Worm (Caenorhabditis elegans) whole organism, young adult: ENCODE data around the gene cyp-44A1.

Experiments used
- F33H1.4 ChIP-seq: fragments of 200-800 bp; sonication (Bioruptor generic); IDR thresholded peaks from 2 replicates; pipeline ENCODE4 v1.3.6; 2022; ENCODE audit warnings: missing genetic modification reagents, missing genetic modification characterization, missing compliant biosample characterization
- F39B2.1 ChIP-seq: fragments of 200-800 bp; sonication (Bioruptor generic); IDR thresholded peaks from 2 replicates; pipeline ENCODE4 v1.3.6; 2022; ENCODE audit warnings: missing genetic modification reagents, missing genetic modification characterization, missing compliant biosample characterization
- K12H6.12 ChIP-seq: fragments of 200-800 bp; sonication (Bioruptor generic); optimal IDR thresholded peaks from 2 replicates; lab custom pipeline; 2018; ENCODE audit warnings: mild to moderate bottlenecking, missing genetic modification characterization, missing compliant biosample characterization
- Y79H2A.3 ChIP-seq: fragments of 200-800 bp; sonication (Bioruptor generic); conservative IDR thresholded peaks from 2 replicates; pipeline ENCODE4 v1.3.6; 2022; ENCODE audit warnings: missing genetic modification reagents, missing genetic modification characterization, missing compliant biosample characterization
- ZK185.1 ChIP-seq: sonication (generic microtip); optimal IDR thresholded peaks from 2 replicates; lab custom pipeline; 2016; ENCODE audit warnings: mild to moderate bottlenecking, missing genetic modification characterization, missing compliant biosample characterization; ENCODE audit not compliant: poor library complexity, severe bottlenecking
- aptf-2 ChIP-seq: fragments of 200-800 bp; sonication (Bioruptor generic); conservative IDR thresholded peaks from 2 replicates; pipeline ENCODE4 v1.3.6; 2022; ENCODE audit warnings: missing genetic modification reagents, missing genetic modification characterization, missing compliant biosample characterization
- atf-7 ChIP-seq: sonication (generic microtip); optimal IDR thresholded peaks from 2 replicates; lab custom pipeline; 2017; ENCODE audit warnings: mild to moderate bottlenecking, missing genetic modification characterization, missing compliant biosample characterization
- attf-5 ChIP-seq: fragments of 200-800 bp; sonication (Bioruptor generic); optimal IDR thresholded peaks from 2 replicates; lab custom pipeline; 2018; ENCODE audit warnings: mild to moderate bottlenecking, missing genetic modification characterization, missing compliant biosample characterization
- attf-6 ChIP-seq: fragments of 200-800 bp; sonication (Bioruptor generic); IDR thresholded peaks from 2 replicates; pipeline ENCODE4 v1.3.6; 2022; ENCODE audit warnings: missing genetic modification reagents, missing genetic modification characterization, missing compliant biosample characterization
- chd-7 ChIP-seq: sonication (generic microtip); optimal IDR thresholded peaks from 2 replicates; lab custom pipeline; 2016; ENCODE audit warnings: mild to moderate bottlenecking, missing genetic modification characterization, moderate library complexity, missing compliant biosample characterization
- die-1 ChIP-seq: sonication (generic microtip); optimal IDR thresholded peaks from 2 replicates; lab custom pipeline; 2016; ENCODE audit warnings: missing genotype, mild to moderate bottlenecking, missing genetic modification characterization, missing compliant biosample characterization
- dox-1 ChIP-seq: fragments of 200-800 bp; sonication (Bioruptor generic); IDR thresholded peaks from 2 replicates; pipeline ENCODE4 v1.3.6; 2022; ENCODE audit warnings: missing genetic modification reagents, missing genetic modification characterization, missing compliant biosample characterization
- egrh-3 ChIP-seq: fragments of 200-800 bp; sonication (Bioruptor generic); IDR thresholded peaks from 2 replicates; pipeline ENCODE4 v1.3.6; 2022; ENCODE audit warnings: missing genetic modification reagents, missing genetic modification characterization, missing compliant biosample characterization
- ekl-4 ChIP-seq: fragments of 200-800 bp; sonication (Bioruptor generic); IDR thresholded peaks from 2 replicates; pipeline ENCODE4 v1.3.6; 2022; ENCODE audit warnings: missing genetic modification reagents, missing genetic modification characterization, missing compliant biosample characterization
- him-1 ChIP-seq: sonication (generic microtip); optimal IDR thresholded peaks from 2 replicates; lab custom pipeline; 2016; ENCODE audit warnings: missing genotype, missing genetic modification reagents, missing genetic modification characterization, missing compliant biosample characterization
- hlh-26 ChIP-seq: fragments of 200-800 bp; sonication (Bioruptor generic); conservative IDR thresholded peaks from 2 replicates; pipeline ENCODE4 v1.3.6; 2022; ENCODE audit warnings: missing genetic modification reagents, missing genetic modification characterization, missing compliant biosample characterization
- lin-26 ChIP-seq: fragments of 200-800 bp; sonication (Bioruptor generic); IDR thresholded peaks from 2 replicates; pipeline ENCODE4 v1.3.6; 2022; ENCODE audit warnings: missing genetic modification reagents, missing genetic modification characterization, missing compliant biosample characterization
- lin-35 ChIP-seq, 3 experiments: fragments of 150-350 bp in 2 of 3; sonication (generic microtip) in 1 of 3; optimal IDR thresholded peaks; 2 replicates each; lab custom pipeline; 2014 to 2018; ENCODE audit warnings: missing biosample characterization in 3 of 3, missing genetic modification characterization in 3 of 3, missing genetic modification reagents in 3 of 3
- lin-54 ChIP-seq: fragments of 200-800 bp; sonication (Bioruptor generic); optimal IDR thresholded peaks from 2 replicates; lab custom pipeline; 2018; ENCODE audit warnings: mild to moderate bottlenecking, missing genetic modification characterization, missing compliant biosample characterization
- lsl-1 ChIP-seq: fragments of 200-800 bp; sonication (Bioruptor generic); optimal IDR thresholded peaks from 2 replicates; lab custom pipeline; 2018; ENCODE audit warnings: mild to moderate bottlenecking, missing genetic modification characterization, moderate library complexity, missing compliant biosample characterization
- madf-6 ChIP-seq: fragments of 200-800 bp; sonication (Bioruptor generic); IDR thresholded peaks from 2 replicates; pipeline ENCODE4 v1.3.6; 2022; ENCODE audit warnings: missing genetic modification reagents, missing genetic modification characterization, missing compliant biosample characterization
- madf-8 ChIP-seq: fragments of 200-800 bp; sonication (Bioruptor generic); conservative IDR thresholded peaks from 2 replicates; pipeline ENCODE4 v1.3.6; 2022; ENCODE audit warnings: missing genetic modification reagents, missing genetic modification characterization, missing compliant biosample characterization
- mcd-1 ChIP-seq: fragments of 200-800 bp; sonication (Bioruptor generic); IDR thresholded peaks from 2 replicates; pipeline ENCODE4 v1.3.6; 2022; ENCODE audit warnings: missing genetic modification reagents, missing genetic modification characterization, missing compliant biosample characterization
- pbrm-1 ChIP-seq: fragments of 200-800 bp; sonication (Bioruptor generic); IDR thresholded peaks from 2 replicates; pipeline ENCODE4 v1.3.6; 2022; ENCODE audit warnings: missing genetic modification reagents, missing genetic modification characterization, missing compliant biosample characterization
- rec-8 ChIP-seq, 2 experiments: sonication (generic microtip); optimal IDR thresholded peaks; 2 replicates each; lab custom pipeline; 2016; ENCODE audit warnings: mild to moderate bottlenecking in 2 of 2, missing genetic modification characterization in 2 of 2, missing genetic modification reagents in 2 of 2, missing genotype in 2 of 2, missing biosample characterization in 1 of 2, missing compliant biosample characterization in 1 of 2, moderate library complexity in 1 of 2
- snpc-4 ChIP-seq, 5 experiments: fragments of 150-350 bp in 1 of 5; sonication (generic microtip) in 4 of 5; optimal IDR thresholded peaks; 2 replicates each; lab custom pipeline; 2014 to 2018; ENCODE audit warnings: missing genetic modification characterization in 5 of 5, missing biosample characterization in 3 of 5, antibody characterized with exemption in 2 of 5, mild to moderate bottlenecking in 2 of 5, missing compliant biosample characterization in 2 of 5, missing genotype in 2 of 5, moderate library complexity in 2 of 5, missing genetic modification reagents in 1 of 5
- tlf-1 ChIP-seq: fragments of 200-800 bp; sonication (Bioruptor generic); optimal IDR thresholded peaks from 2 replicates; lab custom pipeline; 2018; ENCODE audit warnings: mild to moderate bottlenecking, missing genetic modification characterization, missing compliant biosample characterization
- unc-130 ChIP-seq: sonication (generic microtip); optimal IDR thresholded peaks from 2 replicates; lab custom pipeline; 2016; ENCODE audit warnings: missing genetic modification reagents, missing genetic modification characterization, missing compliant biosample characterization
- xnd-1 ChIP-seq: sonication (generic microtip); optimal IDR thresholded peaks from 2 replicates; lab custom pipeline; 2016; ENCODE audit warnings: missing genotype, missing genetic modification reagents, missing genetic modification characterization, missing compliant biosample characterization
- ztf-28 ChIP-seq: fragments of 200-800 bp; sonication (Bioruptor generic); IDR thresholded peaks from 2 replicates; pipeline ENCODE4 v1.3.6; 2022; ENCODE audit warnings: missing genetic modification reagents, missing genetic modification characterization, missing compliant biosample characterization

cyp-44A1 gene

DNA sequence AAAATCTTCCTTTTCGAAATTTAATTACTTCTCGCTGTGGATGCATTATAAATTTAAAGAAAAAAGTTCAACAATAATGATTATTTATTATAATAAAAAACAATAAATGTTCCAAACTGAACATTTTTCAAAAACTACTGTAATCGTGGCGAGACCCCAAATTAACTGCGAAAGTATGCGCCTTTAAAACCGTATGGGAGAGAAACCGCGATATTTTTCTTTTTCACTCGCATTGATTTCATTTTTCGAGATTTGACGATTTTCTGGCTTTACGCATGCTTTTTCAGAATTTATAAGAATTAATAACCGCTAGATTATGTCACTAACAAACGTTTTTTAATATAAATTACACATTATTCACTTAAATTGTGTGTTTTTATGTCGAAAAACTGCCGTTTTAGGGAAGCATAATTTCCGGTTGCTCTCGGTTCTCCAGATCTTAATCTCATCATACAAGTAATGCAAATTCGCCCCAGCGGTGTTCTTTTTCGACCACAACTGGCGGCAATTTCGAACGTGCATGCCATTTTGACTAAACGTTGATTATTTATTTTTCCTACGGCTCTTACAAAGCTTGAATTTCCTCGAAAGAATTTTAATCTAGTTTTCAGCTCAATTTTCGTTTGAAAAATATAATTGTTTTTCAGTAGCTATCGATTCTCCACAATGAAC lies 2.7 kb upstream of the cyp-44A1 start, which contains the start of gene F12A10.8 (continued):
- TF ChIP-seq hlh-26 (GFP tag; lab: Robert Waterston, UW) (no peak), F39B2.1 (no peak)

DNA sequence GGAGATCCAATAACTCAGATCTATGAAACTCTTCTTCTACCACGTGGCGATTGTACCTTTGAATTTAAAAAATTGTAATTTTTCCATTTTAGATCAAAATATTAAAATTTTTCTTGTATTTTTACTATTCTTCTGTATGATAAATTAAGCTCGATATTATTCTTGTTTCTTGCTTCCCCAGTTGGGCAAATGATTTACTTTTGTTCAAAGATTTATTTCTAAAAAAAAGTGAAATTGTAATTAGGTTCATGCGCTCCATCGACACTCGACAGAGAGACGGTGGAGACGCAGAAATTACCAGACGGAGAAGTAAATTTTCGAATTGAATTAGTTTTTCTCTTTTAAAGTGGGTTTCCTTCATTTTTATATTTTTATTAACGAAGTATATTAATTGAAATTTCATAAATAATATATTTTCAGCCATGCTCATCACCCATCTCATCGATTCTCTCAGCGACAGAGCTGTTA lies 2.0 kb downstream of the cyp-44A1 start, which contains the start of gene npp-24:
npp-24 (plus strand) TSS at position 51 of the 468 bp plus-strand sequence.
- peak in 1 of 3 experiments; percentile 43 for TF ChIP-seq lin-35 (GFP tag; optimal IDR thresholded peaks at IDR 0.05; lab: Kevin White, UChicago)
- no peak for TF ChIP-seq madf-8 (GFP tag; lab: Robert Waterston, UW)

DNA sequence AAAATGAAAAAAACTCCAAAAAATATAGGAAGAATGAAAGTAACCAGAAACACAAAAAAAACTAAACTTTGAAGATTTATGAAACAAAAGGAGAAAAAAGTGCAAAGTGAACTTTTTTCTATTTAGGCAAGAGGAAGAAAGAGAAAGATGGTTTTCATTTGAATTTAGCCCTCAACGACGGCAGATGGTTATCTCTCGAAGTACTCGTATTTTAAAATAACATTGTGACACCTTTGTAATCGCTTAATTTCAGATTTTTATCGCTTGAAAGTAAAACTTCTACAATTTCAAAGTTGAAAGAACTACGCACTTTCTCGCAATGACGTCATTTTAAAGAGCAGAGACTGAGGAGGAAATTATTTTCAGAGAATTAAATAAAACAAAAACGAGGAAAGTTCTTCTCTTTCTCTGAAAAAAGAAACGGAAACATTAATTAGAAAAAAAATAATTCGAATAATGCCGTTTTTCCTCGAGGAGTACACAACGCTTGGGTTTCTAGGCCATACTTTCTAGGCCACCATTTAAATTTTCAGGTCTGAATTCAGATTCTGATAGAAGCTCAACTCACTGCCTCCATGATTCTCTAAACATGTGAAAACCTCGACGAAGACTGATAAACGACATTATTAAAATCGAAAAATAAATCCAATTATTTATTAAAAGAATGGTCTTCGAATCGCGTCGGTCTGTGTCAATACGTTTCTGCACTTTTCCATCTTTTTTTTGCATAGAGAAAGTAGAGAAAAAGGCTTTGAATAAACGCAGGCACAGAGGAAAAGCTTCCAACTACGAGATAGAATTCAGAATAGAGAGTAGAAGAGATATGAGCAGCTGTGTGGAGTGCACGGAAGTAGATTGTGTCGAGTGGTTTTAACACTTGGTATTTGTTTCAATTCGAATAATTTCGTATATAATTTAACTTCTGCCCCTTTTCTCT lies 7.8 kb downstream of the cyp-44A1 start:
- TF ChIP-seq egrh-3 (GFP tag; lab: Robert Waterston, UW): no peak
- peak in 1 of 3 experiments; percentile 13 for TF ChIP-seq lin-35 (GFP tag; optimal IDR thresholded peaks at IDR 0.05; lab: Kevin White, UChicago)
- TF ChIP-seq pbrm-1 (GFP tag; lab: Robert Waterston, UW): no peak
- TF ChIP-seq chd-7: no peak
- peak; percentile 42 for TF ChIP-seq F33H1.4
- peak; percentile 57 for TF ChIP-seq unc-130 (GFP tag; lab: Kevin White, UChicago)
- TF ChIP-seq attf-6: no peak
- TF ChIP-seq aptf-2 (GFP tag; lab: Robert Waterston, UW): 0 out of 2 replicates have a peak, but pooled peaks have one; percentile 38
- TF ChIP-seq ztf-28 (GFP tag; lab: Robert Waterston, UW): 0 out of 2 replicates have a peak, but pooled peaks have one; percentile 22
- peak; percentile 88 for TF ChIP-seq madf-8 (GFP tag; lab: Robert Waterston, UW)
- peak; percentile 4 for TF ChIP-seq lin-54 (GFP tag; lab: Kevin White, UChicago)
- TF ChIP-seq Y79H2A.3 (GFP tag; lab: Robert Waterston, UW): no peak
- peak; percentile 90 for TF ChIP-seq madf-6 (GFP tag; lab: Robert Waterston, UW)
- TF ChIP-seq ekl-4: no peak
- peak; percentile 50 for TF ChIP-seq him-1 (tag; lab: Kevin White, UChicago)
- TF ChIP-seq xnd-1 (tag; lab: Kevin White, UChicago): peak; percentile 76
- TF ChIP-seq mcd-1 (GFP tag; lab: Robert Waterston, UW): peak; percentile 41
- TF ChIP-seq die-1 (tag; lab: Kevin White, UChicago): no peak
- TF ChIP-seq rec-8 (tag; optimal IDR thresholded peaks at IDR 0.05; lab: Kevin White, UChicago): peak in 1 of 2 experiments; percentile 24
- TF ChIP-seq atf-7 (tag; lab: Kevin White, UChicago): peak; percentile 16
- no peak for TF ChIP-seq snpc-4 (GFP tag; optimal IDR thresholded peaks at IDR 0.05; lab: Kevin White, UChicago)
- peak in 1 of 4 experiments; percentile 13 for TF ChIP-seq snpc-4 (tag; optimal IDR thresholded peaks at IDR 0.05; lab: Kevin White, UChicago)
- 0 out of 2 replicates have a peak, but pooled peaks have one; percentile 39 for TF ChIP-seq dox-1 (GFP tag; lab: Robert Waterston, UW)
- no peak for TF ChIP-seq tlf-1 (GFP tag; lab: Kevin White, UChicago)
- no peak for TF ChIP-seq lin-26 (GFP tag; lab: Robert Waterston, UW)
- peak; percentile 45 for TF ChIP-seq lsl-1 (GFP tag; lab: Kevin White, UChicago)
- TF ChIP-seq K12H6.12 (tag; lab: Kevin White, UChicago): peak; percentile 7
- peak; percentile 65 for TF ChIP-seq ZK185.1
- TF ChIP-seq attf-5: peak; percentile 1
